Worm (Caenorhabditis elegans): ENCODE data around the gene tag-131.

ce11 chrIII:4313061-4313962 is 4.2 kb upstream of the tag-131 start, which contains the start of the genes evl-14 and dcn-1:
- TF ChIP-seq daf-12 (tag; optimal IDR thresholded peaks at IDR 0.05) (no peak), fkh-10 (GFP tag; optimal IDR thresholded peaks at IDR 0.05) (peak; percentile 3), fos-1 (tag; optimal IDR thresholded peaks at IDR 0.05) (no peak), hlh-30 (tag; optimal IDR thresholded peaks at IDR 0.05; ENCODE audit: insufficient read depth) (peak; percentile 94), R02D3.7 (tag; optimal IDR thresholded peaks at IDR 0.05) (no peak), saeg-2 (GFP tag; IDR thresholded peaks at IDR 0.05) (no peak), egl-27 (tag; optimal IDR thresholded peaks at IDR 0.05) (no peak), nhr-6 (tag; optimal IDR thresholded peaks at IDR 0.05) (peak; percentile 39), dpl-1 (GFP tag; optimal IDR thresholded peaks at IDR 0.05) (peak; percentile 75), T20F7.1 (GFP tag; optimal IDR thresholded peaks at IDR 0.05) (peak; percentile 98), aha-1 (tag) (peak; percentile 73), nhr-25 (tag; optimal IDR thresholded peaks at IDR 0.05; ENCODE audit: borderline replicate concordance, insufficient read depth) (no peak), lim-7 (GFP tag; IDR thresholded peaks at IDR 0.05) (no peak)
